Worm (Caenorhabditis elegans): Measurements from ENCODE around the gene F57F4.2.

DNA sequence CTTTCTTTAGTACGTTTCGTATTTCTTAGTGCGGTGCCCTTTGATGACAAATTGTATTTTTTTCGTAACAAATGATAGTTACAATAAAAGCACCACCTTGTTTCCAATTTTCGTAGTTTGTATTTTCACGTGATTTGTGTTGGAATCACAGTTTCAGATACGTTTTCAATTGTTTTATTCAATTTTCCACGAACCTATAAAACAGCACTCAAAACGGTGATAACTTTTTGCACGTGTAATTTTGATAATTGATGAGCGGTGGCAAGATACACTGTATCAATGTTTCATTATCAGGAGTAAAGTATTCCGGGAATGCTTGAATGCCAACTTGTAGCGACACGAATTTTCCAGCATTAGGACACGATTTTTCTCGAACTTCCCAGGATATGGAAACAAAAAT lies 21.6 kb upstream of the F57F4.2 start:
- TF ChIP-seq dsc-1 (tag; optimal IDR thresholded peaks at IDR 0.05), result no peak
- TF ChIP-seq nhr-12 (tag; optimal IDR thresholded peaks at IDR 0.05), result no peak

All from whole organism, L1 larva.